Worm (Caenorhabditis elegans): ENCODE results near the gene C55A6.3.

ce11 chrV:11541284-11541683 lies 28.0 kb upstream of the C55A6.3 start:
- TF ChIP-seq T22C8.4 (GFP tag; IDR thresholded peaks at IDR 0.05): no peak
- no peak for TF ChIP-seq ref-1 (GFP tag; conservative IDR thresholded peaks at IDR 0.05)
- no peak for TF ChIP-seq cog-1 (tag; optimal IDR thresholded peaks at IDR 0.05)
- TF ChIP-seq ztf-23 (GFP tag; IDR thresholded peaks at IDR 0.05): 0 out of 2 replicates have a peak, but pooled peaks have one; percentile 29
- TF ChIP-seq flt-1 (GFP tag; IDR thresholded peaks at IDR 0.05): peak; percentile 33; the same call in 1 of the 2 replicates
- no peak for TF ChIP-seq ztf-29 (GFP tag; IDR thresholded peaks at IDR 0.05)
- no peak for TF ChIP-seq tab-1 (GFP tag; IDR thresholded peaks at IDR 0.05)
- TF ChIP-seq klf-2 (GFP tag; conservative IDR thresholded peaks at IDR 0.05): no peak
